Fruit fly (Drosophila melanogaster): ENCODE data around the gene CG3961.

The CG3961 gene

DNA sequence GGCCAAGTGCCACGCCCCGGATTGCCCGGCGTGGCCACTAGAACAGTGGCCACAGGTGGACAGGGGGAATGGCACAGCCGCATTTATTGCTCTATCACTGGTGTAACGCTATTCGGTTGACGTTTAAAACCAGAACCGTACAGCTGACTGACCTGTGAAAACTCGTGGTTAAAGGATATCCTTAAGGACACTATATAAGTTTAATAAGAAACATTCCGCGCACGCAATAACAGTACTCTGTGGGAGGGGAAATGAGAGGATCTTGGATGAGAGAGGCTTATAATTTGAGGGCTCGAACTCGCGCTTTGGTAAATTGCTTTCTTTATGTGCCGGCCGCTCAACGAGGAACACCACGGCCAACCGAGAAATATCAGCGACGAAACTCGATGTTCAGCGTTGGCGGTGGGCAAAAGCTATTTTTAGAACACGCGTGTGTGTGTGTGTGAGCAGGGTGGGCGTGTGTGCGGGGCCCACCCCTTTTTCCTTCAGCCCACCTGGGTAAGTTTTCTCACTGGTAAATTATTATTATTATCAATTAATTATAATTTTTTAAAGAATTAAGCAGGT lies 6.1 kb upstream of the CG3961 start (continued):
- TF ChIP-seq lilli (GFP tag; optimal IDR thresholded peaks at IDR 0.05) (peak; percentile 17), CG4282 (GFP tag; optimal IDR thresholded peaks at IDR 0.05) (no peak)

- peak; percentile 15 for TF ChIP-seq Fer1 (GFP tag; optimal IDR thresholded peaks at IDR 0.05)
- TF ChIP-seq cwo (GFP tag; optimal IDR thresholded peaks at IDR 0.05) = peak; percentile 70
- peak; percentile 35 for TF ChIP-seq nau (GFP tag; optimal IDR thresholded peaks at IDR 0.05)
- peak; percentile 70; the same call in 1 of the 4 replicates for TF ChIP-seq chinmo (GFP tag; IDR thresholded peaks at IDR 0.05; ENCODE audit: partially characterized antibody)
- no peak for TF ChIP-seq dysf (GFP tag; IDR thresholded peaks at IDR 0.05)
- no peak for TF ChIP-seq disco-r (GFP tag; optimal IDR thresholded peaks at IDR 0.05)
- peak; percentile 21 for TF ChIP-seq CG10543 (GFP tag; optimal IDR thresholded peaks at IDR 0.05)
- peak in 1 of 2 experiments; percentile 41 for TF ChIP-seq Trl (optimal IDR thresholded peaks at IDR 0.05)
- no peak for TF ChIP-seq Trl (GFP tag; optimal IDR thresholded peaks at IDR 0.05)
- no peak for TF ChIP-seq cas (GFP tag; IDR thresholded peaks at IDR 0.05)
- TF ChIP-seq sr (GFP tag; IDR thresholded peaks at IDR 0.05) = 0 out of 3 replicates have a peak, but pooled peaks have one; percentile 37
- TF ChIP-seq CG34376 (GFP tag; optimal IDR thresholded peaks at IDR 0.05) = peak; percentile 71
- TF ChIP-seq Med (GFP tag) = peak; percentile 29
- peak; percentile 31 for TF ChIP-seq BtbVII (GFP tag; optimal IDR thresholded peaks at IDR 0.05)
- peak; percentile 80 for TF ChIP-seq sug (tag; optimal IDR thresholded peaks at IDR 0.05)
- TF ChIP-seq caup (GFP tag; optimal IDR thresholded peaks at IDR 0.05; ENCODE audit: severe bottlenecking) = peak; percentile 14
- peak; percentile 22 for TF ChIP-seq CG12769 (tag; optimal IDR thresholded peaks at IDR 0.05)
- TF ChIP-seq sens (GFP tag) = peak; percentile 52
- TF ChIP-seq CG18011 (GFP tag; optimal IDR thresholded peaks at IDR 0.05) = no peak
- TF ChIP-seq chm (GFP tag; IDR thresholded peaks at IDR 0.05) = no peak
- TF ChIP-seq gcm2 (GFP tag; optimal IDR thresholded peaks at IDR 0.05) = no peak
- no peak for TF ChIP-seq hkb (optimal IDR thresholded peaks at IDR 0.05)
- 0 out of 2 replicates have a peak, but pooled peaks have one; percentile 16 for TF ChIP-seq hkb (GFP tag; IDR thresholded peaks at IDR 0.05)
- peak; percentile 6 for TF ChIP-seq exex (tag; optimal IDR thresholded peaks at IDR 0.05)
- TF ChIP-seq CG17385 (GFP tag; optimal IDR thresholded peaks at IDR 0.05) = no peak
- peak; percentile 2 for TF ChIP-seq CTCF (GFP tag; optimal IDR thresholded peaks at IDR 0.05)
- TF ChIP-seq slbo (GFP tag; IDR thresholded peaks at IDR 0.05) = no peak
- TF ChIP-seq CG17359 (tag; optimal IDR thresholded peaks at IDR 0.05) = peak; percentile 31
- peak; percentile 55 for TF ChIP-seq lab (GFP tag; optimal IDR thresholded peaks at IDR 0.05)
- TF ChIP-seq CG2678 (tag; optimal IDR thresholded peaks at IDR 0.05) = peak; percentile 9
- peak; percentile 12 for TF ChIP-seq Nf-YC (tag; optimal IDR thresholded peaks at IDR 0.05)
- TF ChIP-seq CG15269 (tag; optimal IDR thresholded peaks at IDR 0.05) = peak; percentile 5
- peak; percentile 47 for TF ChIP-seq CG13296 (GFP tag; optimal IDR thresholded peaks at IDR 0.05)
- TF ChIP-seq CG13894 (tag; optimal IDR thresholded peaks at IDR 0.05) = peak; percentile 84
- TF ChIP-seq zen (tag; optimal IDR thresholded peaks at IDR 0.05) = no peak
- TF ChIP-seq jumu (GFP tag; optimal IDR thresholded peaks at IDR 0.05) = no peak
- TF ChIP-seq CG2199 (GFP tag; IDR thresholded peaks at IDR 0.05) = peak; percentile 45; the same call in 1 of the 3 replicates
- peak; percentile 26 for TF ChIP-seq HmgZ (tag; optimal IDR thresholded peaks at IDR 0.05)
- peak; percentile 88 for TF ChIP-seq Deaf1 (tag; optimal IDR thresholded peaks at IDR 0.05)
- peak; percentile 57 for TF ChIP-seq mirr (GFP tag; optimal IDR thresholded peaks at IDR 0.05)
- peak; percentile 48 for TF ChIP-seq cg (GFP tag; optimal IDR thresholded peaks at IDR 0.05)
- peak; percentile 60 for TF ChIP-seq B-H2 (GFP tag; optimal IDR thresholded peaks at IDR 0.05)
- TF ChIP-seq so (GFP tag; IDR thresholded peaks at IDR 0.05) = 0 out of 3 replicates have a peak, but pooled peaks have one; percentile 22
- no peak for TF ChIP-seq stwl (tag; optimal IDR thresholded peaks at IDR 0.05)
- peak; percentile 40 for TF ChIP-seq abd-A (tag; optimal IDR thresholded peaks at IDR 0.05)
- TF ChIP-seq sqz (GFP tag; optimal IDR thresholded peaks at IDR 0.05) = peak; percentile 61
- TF ChIP-seq PHDP (tag; optimal IDR thresholded peaks at IDR 0.05) = peak; percentile 1
Measured at dm6 chr3L:18895079-18895478, 4.8 kb upstream of the CG3961 start.

Measured in whole organism, embryonic.